Worm (Caenorhabditis elegans) whole organism, L3 larva: Measurements from ENCODE around the gene ZC477.2.
A peak's percentile ranks its signal among the peaks of the same experiment; 100 is the strongest.

Experiments
- R02D3.7 ChIP-seq: fragments of 150-350 bp; optimal IDR thresholded peaks from 2 replicates; lab custom pipeline; 2014; ENCODE audit warnings: missing biosample characterization, missing genetic modification characterization
- ZK546.5 ChIP-seq: sonication (generic microtip); optimal IDR thresholded peaks from 2 replicates; lab custom pipeline; 2017; ENCODE audit warnings: missing biosample characterization, missing genetic modification characterization
- aly-2 ChIP-seq: fragments of 150-350 bp; optimal IDR thresholded peaks from 2 replicates; lab custom pipeline; 2014; ENCODE audit warnings: missing biosample characterization, missing genetic modification characterization
- ama-1 ChIP-seq: fragments of 150-350 bp; optimal IDR thresholded peaks from 2 replicates; lab custom pipeline; 2018
- ceh-16 ChIP-seq: sonication (generic microtip); optimal IDR thresholded peaks from 2 replicates; lab custom pipeline; 2017; ENCODE audit warnings: missing biosample characterization, missing genetic modification characterization
- ceh-28 ChIP-seq: fragments of 150-350 bp; optimal IDR thresholded peaks from 2 replicates; lab custom pipeline; 2014; ENCODE audit warnings: missing biosample characterization, missing genetic modification reagents, missing genetic modification characterization
- ceh-82 ChIP-seq: fragments of 150-350 bp; optimal IDR thresholded peaks from 2 replicates; lab custom pipeline; 2014; ENCODE audit warnings: missing biosample characterization, missing genetic modification characterization
- ceh-9 ChIP-seq: sonication (generic microtip); optimal IDR thresholded peaks from 2 replicates; lab custom pipeline; 2018; ENCODE audit warnings: missing biosample characterization, missing genetic modification characterization
- daf-12 ChIP-seq: fragments of 150-350 bp; optimal IDR thresholded peaks from 2 replicates; lab custom pipeline; 2014; ENCODE audit warnings: missing biosample characterization, missing genetic modification reagents, missing genetic modification characterization
- egl-27 ChIP-seq: sonication (generic microtip); optimal IDR thresholded peaks from 4 replicates; lab custom pipeline; 2017; ENCODE audit warnings: missing biosample characterization, missing genetic modification reagents, missing genetic modification characterization
- egl-5 ChIP-seq: fragments of 150-350 bp; optimal IDR thresholded peaks from 2 replicates; lab custom pipeline; 2017; ENCODE audit warnings: missing biosample characterization, missing genetic modification reagents, missing genetic modification characterization, inconsistent platforms
- elt-1 ChIP-seq: fragments of 150-350 bp; optimal IDR thresholded peaks from 2 replicates; lab custom pipeline; 2014; ENCODE audit warnings: missing biosample characterization, missing genetic modification characterization
- elt-2 ChIP-seq: sonication (generic microtip); optimal IDR thresholded peaks from 2 replicates; lab custom pipeline; 2016; ENCODE audit warnings: missing genetic modification reagents, mild to moderate bottlenecking, missing genetic modification characterization, missing compliant biosample characterization
- elt-3 ChIP-seq, 3 experiments: fragments of 150-350 bp in 1 of 3; sonication (generic microtip) in 2 of 3; optimal IDR thresholded peaks; 2 replicates in 2 of 3; 4 replicates in 1 of 3; lab custom pipeline; 2014 to 2017; ENCODE audit warnings: missing biosample characterization in 3 of 3, missing genetic modification characterization in 3 of 3
- eor-1 ChIP-seq, 2 experiments: fragments of 150-350 bp; optimal IDR thresholded peaks; 2 replicates each; lab custom pipeline; 2014 to 2018; ENCODE audit warnings: missing biosample characterization in 2 of 2, missing genetic modification characterization in 2 of 2
- fkh-10 ChIP-seq: sonication (generic microtip); optimal IDR thresholded peaks from 2 replicates; lab custom pipeline; 2017; ENCODE audit warnings: missing biosample characterization, missing genetic modification reagents, missing genetic modification characterization
- fos-1 ChIP-seq: fragments of 150-350 bp; optimal IDR thresholded peaks from 2 replicates; lab custom pipeline; 2014; ENCODE audit warnings: missing biosample characterization, missing genetic modification characterization
- hmg-11 ChIP-seq: sonication (generic microtip); optimal IDR thresholded peaks from 2 replicates; lab custom pipeline; 2016; ENCODE audit warnings: missing genetic modification characterization, missing compliant biosample characterization
- jun-1 ChIP-seq: fragments of 150-350 bp; optimal IDR thresholded peaks from 2 replicates; lab custom pipeline; 2014; ENCODE audit warnings: missing biosample characterization, missing genetic modification reagents, missing genetic modification characterization
- lin-15B ChIP-seq: fragments of 150-350 bp; optimal IDR thresholded peaks from 2 replicates; lab custom pipeline; 2014; ENCODE audit warnings: missing biosample characterization, missing genetic modification characterization
- lin-39 ChIP-seq: fragments of 150-350 bp; optimal IDR thresholded peaks from 2 replicates; lab custom pipeline; 2018; ENCODE audit warnings: missing biosample characterization, missing genetic modification reagents, missing genetic modification characterization
- lsy-12 ChIP-seq: sonication (generic microtip); optimal IDR thresholded peaks from 2 replicates; lab custom pipeline; 2016; ENCODE audit warnings: mild to moderate bottlenecking, missing genetic modification characterization, missing compliant biosample characterization
- mdl-1 ChIP-seq: fragments of 150-350 bp; optimal IDR thresholded peaks from 2 replicates; lab custom pipeline; 2014; ENCODE audit warnings: missing biosample characterization, missing genetic modification characterization
- mml-1 ChIP-seq: fragments of 150-350 bp; sonication (generic microtip); optimal IDR thresholded peaks from 3 replicates; lab custom pipeline; 2014; ENCODE audit warnings: missing biosample characterization, missing genetic modification characterization
- nfya-1 ChIP-seq: sonication (generic microtip); optimal IDR thresholded peaks from 2 replicates; lab custom pipeline; 2017; ENCODE audit warnings: missing genetic modification characterization, mild to moderate bottlenecking, missing compliant biosample characterization, antibody characterized with exemption, moderate library complexity; ENCODE audit not compliant: insufficient read depth
- nhr-11 ChIP-seq: fragments of 150-350 bp; optimal IDR thresholded peaks from 2 replicates; lab custom pipeline; 2014; ENCODE audit warnings: missing biosample characterization, missing genetic modification characterization
- nhr-12 ChIP-seq: fragments of 150-350 bp; optimal IDR thresholded peaks from 2 replicates; lab custom pipeline; 2014; ENCODE audit warnings: missing biosample characterization, missing genetic modification characterization
- nhr-23 ChIP-seq: fragments of 150-350 bp; optimal IDR thresholded peaks from 2 replicates; lab custom pipeline; 2014; ENCODE audit warnings: missing biosample characterization, missing genetic modification reagents, missing genetic modification characterization
- nhr-237 ChIP-seq: fragments of 150-350 bp; optimal IDR thresholded peaks from 2 replicates; lab custom pipeline; 2014; ENCODE audit warnings: missing biosample characterization, missing genetic modification characterization
- nhr-25 ChIP-seq: sonication (generic microtip); optimal IDR thresholded peaks from 2 replicates; lab custom pipeline; 2017; ENCODE audit warnings: missing biosample characterization, missing genetic modification characterization
- nhr-28 ChIP-seq: fragments of 150-350 bp; optimal IDR thresholded peaks from 2 replicates; lab custom pipeline; 2014; ENCODE audit warnings: missing biosample characterization, missing genetic modification characterization
- nhr-76 ChIP-seq: fragments of 150-350 bp; sonication (generic microtip); optimal IDR thresholded peaks from 5 replicates; lab custom pipeline; 2014; ENCODE audit warnings: missing biosample characterization, missing genetic modification characterization
- nhr-77 ChIP-seq: fragments of 150-350 bp; optimal IDR thresholded peaks from 2 replicates; lab custom pipeline; 2014; ENCODE audit warnings: missing biosample characterization, missing genetic modification characterization
- pha-4 ChIP-seq: fragments of 150-350 bp; optimal IDR thresholded peaks from 2 replicates; lab custom pipeline; 2014; ENCODE audit warnings: missing biosample characterization, missing genetic modification reagents, missing genetic modification characterization
- pqm-1 ChIP-seq: fragments of 150-350 bp; optimal IDR thresholded peaks from 2 replicates; lab custom pipeline; 2017; ENCODE audit warnings: missing biosample characterization, missing genetic modification characterization, inconsistent platforms
- sea-2 ChIP-seq: fragments of 150-350 bp; sonication (generic microtip); optimal IDR thresholded peaks from 4 replicates; lab custom pipeline; 2014; ENCODE audit warnings: missing biosample characterization, missing genetic modification reagents, missing genetic modification characterization
- skn-1 ChIP-seq: fragments of 150-350 bp; optimal IDR thresholded peaks from 2 replicates; lab custom pipeline; 2014; ENCODE audit warnings: missing biosample characterization, missing genetic modification characterization
- snpc-4 ChIP-seq: fragments of 150-350 bp; optimal IDR thresholded peaks from 2 replicates; lab custom pipeline; 2014; ENCODE audit warnings: missing biosample characterization, missing genetic modification characterization
- tbx-2 ChIP-seq: sonication (generic microtip); optimal IDR thresholded peaks from 2 replicates; lab custom pipeline; 2016; ENCODE audit warnings: mild to moderate bottlenecking, missing genetic modification characterization, missing compliant biosample characterization
- unc-39 ChIP-seq: sonication (generic microtip); optimal IDR thresholded peaks from 4 replicates; lab custom pipeline; 2017; ENCODE audit warnings: missing biosample characterization, missing genetic modification characterization
- unc-62 ChIP-seq: fragments of 150-350 bp; sonication (generic microtip); optimal IDR thresholded peaks from 4 replicates; lab custom pipeline; 2014; ENCODE audit warnings: missing biosample characterization, missing genetic modification reagents, missing genetic modification characterization
- ztf-11 ChIP-seq: fragments of 150-350 bp; optimal IDR thresholded peaks from 2 replicates; lab custom pipeline; 2014; ENCODE audit warnings: missing biosample characterization, missing genetic modification characterization

Gene ZC477.2

ce11 chrIV:7133140-7133539 is 25.1 kb downstream of the ZC477.2 start, which contains the start of gene cyn-12:
Gene cyn-12 (minus strand): TSS chrIV:7133217.
- TF ChIP-seq hmg-11 (tag; lab: Kevin White, UChicago) = peak; percentile 40
- TF ChIP-seq ceh-28 (tag; lab: Kevin White, UChicago) = peak; percentile 66
- TF ChIP-seq unc-62 (GFP tag; lab: Kevin White, UChicago) = no peak
- no peak for TF ChIP-seq R02D3.7 (tag; lab: Kevin White, UChicago)
- peak; percentile 36 for TF ChIP-seq nhr-23 (tag; lab: Kevin White, UChicago)
- TF ChIP-seq lsy-12 (tag; lab: Kevin White, UChicago) = no peak
- TF ChIP-seq egl-27 (tag; lab: Kevin White, UChicago) = no peak
- no peak for TF ChIP-seq ztf-11 (tag; lab: Kevin White, UChicago)
- peak; percentile 6 for TF ChIP-seq pqm-1 (tag; lab: Kevin White, UChicago)
- TF ChIP-seq nhr-76 (tag; lab: Kevin White, UChicago) = no peak
- no peak for TF ChIP-seq lin-15B

ce11 chrIV:7133983-7134382 is 26.0 kb downstream of the ZC477.2 start, which contains the start of gene mutd-1:
Gene mutd-1 (minus strand): TSS chrIV:7134083.
- TF ChIP-seq ztf-11 (tag; lab: Kevin White, UChicago) (no peak), ZK546.5 (tag; lab: Kevin White, UChicago) (no peak), lsy-12 (tag; lab: Kevin White, UChicago) (no peak), lin-39 (no peak), nhr-237 (tag; lab: Kevin White, UChicago) (no peak), elt-2 (tag; lab: Kevin White, UChicago) (no peak), snpc-4 (tag; lab: Kevin White, UChicago) (no peak), mml-1 (no peak), nhr-23 (tag; lab: Kevin White, UChicago) (no peak), lin-15B (no peak), sea-2 (GFP tag; lab: Kevin White, UChicago) (no peak), ceh-28 (tag; lab: Kevin White, UChicago) (no peak)

ce11 chrIV:7139143-7139542 is 31.1 kb downstream of the ZC477.2 start:
- TF ChIP-seq nhr-12 (tag; lab: Kevin White, UChicago) (no peak), pqm-1 (tag; lab: Kevin White, UChicago) (no peak), elt-3 (tag; optimal IDR thresholded peaks at IDR 0.05; lab: Kevin White, UChicago) (no peak), daf-12 (no peak), ceh-16 (tag; lab: Kevin White, UChicago) (no peak), nhr-28 (tag; lab: Kevin White, UChicago) (no peak), fkh-10 (GFP tag; lab: Kevin White, UChicago) (no peak), ZK546.5 (tag; lab: Kevin White, UChicago) (no peak), tbx-2 (tag; lab: Kevin White, UChicago) (no peak), nfya-1 (no peak), unc-39 (no peak)
- TF ChIP-seq, all 47 proteins: peak for 0

ce11 chrIV:7144670-7145257 is 36.8 kb downstream of the ZC477.2 start, which contains the start of gene hecd-1:
Gene hecd-1 (minus strand): TSS chrIV:7144720.
- TF ChIP-seq R02D3.7 (tag; lab: Kevin White, UChicago) = no peak
- peak; percentile 30 for TF ChIP-seq lin-15B
- peak; percentile 7 for TF ChIP-seq nhr-25 (tag; lab: Kevin White, UChicago)

- TF ChIP-seq pha-4 (tag; lab: Kevin White, UChicago) = peak; percentile 90
- no peak for TF ChIP-seq skn-1 (tag; lab: Kevin White, UChicago)
- TF ChIP-seq ztf-11 (tag; lab: Kevin White, UChicago) = no peak
- TF ChIP-seq ama-1 (lab: Kevin White, UChicago) = no peak
- TF ChIP-seq jun-1 (tag; lab: Kevin White, UChicago) = no peak
- no peak for TF ChIP-seq lsy-12 (tag; lab: Kevin White, UChicago)
- no peak for TF ChIP-seq R02D3.7 (tag; lab: Kevin White, UChicago)
- no peak for TF ChIP-seq nhr-77 (tag; lab: Kevin White, UChicago)
- TF ChIP-seq nhr-12 (tag; lab: Kevin White, UChicago) = no peak
- TF ChIP-seq unc-62 (GFP tag; lab: Kevin White, UChicago) = no peak
- TF ChIP-seq ceh-9 (tag; lab: Kevin White, UChicago) = no peak
- TF ChIP-seq lin-39 = no peak
- TF ChIP-seq aly-2 (tag; lab: Kevin White, UChicago) = no peak
- no peak for TF ChIP-seq ceh-28 (tag; lab: Kevin White, UChicago)
- TF ChIP-seq nhr-25 (tag; lab: Kevin White, UChicago) = no peak
- no peak for TF ChIP-seq fos-1
- no peak for TF ChIP-seq eor-1 (tag; optimal IDR thresholded peaks at IDR 0.05; lab: Kevin White, UChicago)
- no peak for TF ChIP-seq sea-2 (GFP tag; lab: Kevin White, UChicago)
- no peak for TF ChIP-seq unc-39
- no peak for TF ChIP-seq mdl-1 (tag; lab: Kevin White, UChicago)
- TF ChIP-seq nhr-23 (tag; lab: Kevin White, UChicago) = no peak
- no peak for TF ChIP-seq egl-27 (tag; lab: Kevin White, UChicago)
- TF ChIP-seq tbx-2 (tag; lab: Kevin White, UChicago) = no peak
- TF ChIP-seq pqm-1 (tag; lab: Kevin White, UChicago) = no peak
- no peak for TF ChIP-seq nhr-11 (tag; lab: Kevin White, UChicago)
- no peak for TF ChIP-seq mml-1
- TF ChIP-seq lin-15B = peak; percentile 8
- TF ChIP-seq elt-1 = no peak
- TF ChIP-seq ceh-82 (tag; lab: Kevin White, UChicago) = no peak
- peak; percentile 33 for TF ChIP-seq hmg-11 (tag; lab: Kevin White, UChicago)
- TF ChIP-seq egl-5 (tag; lab: Kevin White, UChicago) = no peak
Measured at ce11 chrIV:7147722-7148121, 39.7 kb downstream of the ZC477.2 start.
